Worm (Caenorhabditis elegans) whole organism, midembryonic: ENCODE data around the gene Y53C12A.8.

Source experiments
- cog-1 ChIP-seq: sonication (generic microtip); optimal IDR thresholded peaks from 2 replicates; lab custom pipeline; 2016; ENCODE audit warnings: missing genetic modification characterization, missing compliant biosample characterization
- flt-1 ChIP-seq: fragments of 200-800 bp; sonication (Bioruptor generic); IDR thresholded peaks from 2 replicates; pipeline ENCODE4 v1.3.6; 2022; ENCODE audit warnings: missing genetic modification characterization, missing compliant biosample characterization
- med-1 ChIP-seq: sonication (generic microtip); optimal IDR thresholded peaks from 2 replicates; lab custom pipeline; 2017; ENCODE audit warnings: missing genetic modification characterization, mild to moderate bottlenecking, missing compliant biosample characterization, antibody characterized with exemption, missing genetic modification reagents; ENCODE audit not compliant: insufficient read depth
- ref-1 ChIP-seq: fragments of 200-800 bp; sonication (Bioruptor generic); conservative IDR thresholded peaks from 2 replicates; pipeline ENCODE4 v1.3.6; 2022; ENCODE audit warnings: missing genetic modification reagents, missing genetic modification characterization, missing compliant biosample characterization
- tab-1 ChIP-seq: fragments of 200-800 bp; sonication (Bioruptor generic); IDR thresholded peaks from 2 replicates; pipeline ENCODE4 v1.3.6; 2022; ENCODE audit warnings: missing genetic modification characterization, missing compliant biosample characterization

- TF ChIP-seq cog-1 (tag; lab: Kevin White, UChicago) (no peak), ref-1 (GFP tag; lab: Robert Waterston, UW) (no peak), med-1 (no peak), tab-1 (GFP tag; lab: Robert Waterston, UW) (no peak), flt-1 (GFP tag; lab: Robert Waterston, UW) (no peak)
Measured at ce11 chrII:9690067-9690632, 10.1 kb downstream of the Y53C12A.8 start.
